Worm (Caenorhabditis elegans) whole organism, mixed stage, embryonic: ENCODE results near the gene srx-86.
A peak's percentile ranks its signal among the peaks of the same experiment; 100 is the strongest.

ENCODE experiments used
- M03D4.4 ChIP-seq: sonication (generic microtip); optimal IDR thresholded peaks from 2 replicates; lab custom pipeline; 2017; ENCODE audit warnings: mild to moderate bottlenecking, missing genetic modification characterization, missing compliant biosample characterization
- bed-3 ChIP-seq: fragments of 200-800 bp; sonication (Bioruptor generic); optimal IDR thresholded peaks from 3 replicates; lab custom pipeline; 2018; ENCODE audit warnings: mild to moderate bottlenecking, missing genetic modification characterization, moderate library complexity, missing compliant biosample characterization
- blmp-1 ChIP-seq: fragments of 150-350 bp; optimal IDR thresholded peaks from 2 replicates; lab custom pipeline; 2014; ENCODE audit warnings: missing biosample characterization, missing genetic modification characterization
- ceh-43 ChIP-seq: fragments of 200-800 bp; sonication (Bioruptor generic); optimal IDR thresholded peaks from 2 replicates; lab custom pipeline; 2018; ENCODE audit warnings: mild to moderate bottlenecking, missing genetic modification characterization, moderate library complexity, missing compliant biosample characterization
- ceh-83 ChIP-seq: fragments of 200-800 bp; sonication (Bioruptor generic); optimal IDR thresholded peaks from 2 replicates; lab custom pipeline; 2018; ENCODE audit warnings: mild to moderate bottlenecking, missing genetic modification characterization, missing compliant biosample characterization
- cnd-1 ChIP-seq: fragments of 200-800 bp; sonication (Bioruptor generic); optimal IDR thresholded peaks from 2 replicates; lab custom pipeline; 2018; ENCODE audit warnings: mild to moderate bottlenecking, missing genetic modification characterization, missing compliant biosample characterization
- drap-1 ChIP-seq: fragments of 200-800 bp; sonication (Bioruptor generic); optimal IDR thresholded peaks from 3 replicates; lab custom pipeline; 2018; ENCODE audit warnings: mild to moderate bottlenecking, missing genetic modification characterization, missing compliant biosample characterization
- elt-1 ChIP-seq: sonication (generic microtip); optimal IDR thresholded peaks from 2 replicates; lab custom pipeline; 2017; ENCODE audit warnings: missing genetic modification characterization, mild to moderate bottlenecking, missing compliant biosample characterization, antibody characterized with exemption, moderate library complexity, borderline replicate concordance; ENCODE audit not compliant: insufficient read depth
- elt-3 ChIP-seq: fragments of 150-350 bp; optimal IDR thresholded peaks from 2 replicates; lab custom pipeline; 2014; ENCODE audit warnings: missing biosample characterization, missing genetic modification characterization
- flh-1 ChIP-seq: fragments of 200-800 bp; sonication (Bioruptor generic); optimal IDR thresholded peaks from 2 replicates; lab custom pipeline; 2018; ENCODE audit warnings: mild to moderate bottlenecking, missing genetic modification characterization, moderate library complexity, missing compliant biosample characterization
- ham-2 ChIP-seq: fragments of 200-800 bp; sonication (Bioruptor generic); optimal IDR thresholded peaks from 2 replicates; lab custom pipeline; 2018; ENCODE audit warnings: mild to moderate bottlenecking, missing genetic modification characterization, missing compliant biosample characterization
- hlh-1 ChIP-seq: fragments of 150-350 bp; optimal IDR thresholded peaks from 2 replicates; lab custom pipeline; 2014; ENCODE audit warnings: missing biosample characterization, missing genetic modification reagents, missing genetic modification characterization
- lin-13 ChIP-seq: fragments of 150-350 bp; optimal IDR thresholded peaks from 2 replicates; lab custom pipeline; 2014; ENCODE audit warnings: missing biosample characterization, missing genetic modification characterization
- lin-32 ChIP-seq: fragments of 200-800 bp; sonication (Bioruptor generic); optimal IDR thresholded peaks from 2 replicates; lab custom pipeline; 2018; ENCODE audit warnings: mild to moderate bottlenecking, missing genetic modification characterization, missing compliant biosample characterization
- lsy-2 ChIP-seq: fragments of 150-350 bp; optimal IDR thresholded peaks from 2 replicates; lab custom pipeline; 2014; ENCODE audit warnings: missing biosample characterization, missing genetic modification characterization
- mab-5 ChIP-seq: fragments of 150-350 bp; optimal IDR thresholded peaks from 2 replicates; lab custom pipeline; 2014; ENCODE audit warnings: missing biosample characterization, missing genetic modification characterization
- mls-2 ChIP-seq: sonication (generic microtip); optimal IDR thresholded peaks from 2 replicates; lab custom pipeline; 2016; ENCODE audit warnings: mild to moderate bottlenecking, missing genetic modification characterization, moderate library complexity, missing compliant biosample characterization
- nhr-12 ChIP-seq: fragments of 150-350 bp; optimal IDR thresholded peaks from 2 replicates; lab custom pipeline; 2014; ENCODE audit warnings: missing biosample characterization, missing genetic modification characterization
- nhr-2 ChIP-seq: fragments of 150-350 bp; optimal IDR thresholded peaks from 2 replicates; lab custom pipeline; 2014; ENCODE audit warnings: missing biosample characterization, missing genetic modification characterization
- nhr-237 ChIP-seq: fragments of 150-350 bp; optimal IDR thresholded peaks from 2 replicates; lab custom pipeline; 2014; ENCODE audit warnings: missing biosample characterization, missing genetic modification characterization
- nhr-28 ChIP-seq: fragments of 150-350 bp; optimal IDR thresholded peaks from 2 replicates; lab custom pipeline; 2014; ENCODE audit warnings: missing biosample characterization, missing genetic modification characterization
- nhr-76 ChIP-seq: sonication (generic microtip); optimal IDR thresholded peaks from 2 replicates; lab custom pipeline; 2017; ENCODE audit warnings: missing biosample characterization, missing genetic modification characterization
- pha-4 ChIP-seq: fragments of 150-350 bp; optimal IDR thresholded peaks from 2 replicates; lab custom pipeline; 2018; ENCODE audit warnings: missing biosample characterization, missing genetic modification reagents, missing genetic modification characterization
- sem-2 ChIP-seq: fragments of 200-800 bp; sonication (Bioruptor generic); optimal IDR thresholded peaks from 2 replicates; lab custom pipeline; 2018; ENCODE audit warnings: mild to moderate bottlenecking, missing genetic modification characterization, missing compliant biosample characterization
- snpc-4 ChIP-seq: fragments of 150-350 bp; optimal IDR thresholded peaks from 2 replicates; lab custom pipeline; 2014; ENCODE audit warnings: missing biosample characterization, missing genetic modification characterization
- sptf-1 ChIP-seq: sonication (generic microtip); optimal IDR thresholded peaks from 2 replicates; lab custom pipeline; 2017; ENCODE audit warnings: mild to moderate bottlenecking, missing genetic modification characterization, moderate library complexity, missing compliant biosample characterization
- tbx-8 ChIP-seq: fragments of 200-800 bp; sonication (Bioruptor generic); optimal IDR thresholded peaks from 2 replicates; lab custom pipeline; 2018; ENCODE audit warnings: mild to moderate bottlenecking, missing genetic modification characterization, moderate library complexity, missing compliant biosample characterization
- unc-120 ChIP-seq: sonication (generic microtip); optimal IDR thresholded peaks from 2 replicates; lab custom pipeline; 2017; ENCODE audit warnings: missing genetic modification characterization, missing compliant biosample characterization; ENCODE audit not compliant: poor library complexity, severe bottlenecking
- unc-62 ChIP-seq: fragments of 150-350 bp; optimal IDR thresholded peaks from 2 replicates; lab custom pipeline; 2014; ENCODE audit warnings: missing biosample characterization, missing genetic modification reagents, missing genetic modification characterization
- zip-8 ChIP-seq: fragments of 150-350 bp; optimal IDR thresholded peaks from 2 replicates; lab custom pipeline; 2014; ENCODE audit warnings: missing biosample characterization, missing genetic modification characterization

srx-86 gene

ce11 chrV:11526927-11527491 is 35.7 kb upstream of the srx-86 start:
- TF ChIP-seq M03D4.4 (no peak), flh-1 (no peak), sem-2 (GFP tag; lab: Kevin White, UChicago) (no peak), ceh-43 (GFP tag; lab: Kevin White, UChicago) (no peak), drap-1 (GFP tag; lab: Kevin White, UChicago) (no peak), mab-5 (no peak), tbx-8 (no peak), ham-2 (GFP tag; lab: Kevin White, UChicago) (no peak), elt-1 (tag; lab: Kevin White, UChicago) (no peak), lsy-2 (tag; lab: Kevin White, UChicago) (no peak), unc-120 (tag; lab: Kevin White, UChicago) (no peak), nhr-76 (tag; lab: Kevin White, UChicago) (no peak), blmp-1 (tag; lab: Kevin White, UChicago) (no peak)

- TF ChIP-seq lin-32 (GFP tag; lab: Kevin White, UChicago) (no peak), sptf-1 (tag; lab: Kevin White, UChicago) (no peak), snpc-4 (tag; lab: Kevin White, UChicago) (no peak), mls-2 (tag; lab: Kevin White, UChicago) (no peak), pha-4 (tag; lab: Kevin White, UChicago) (no peak), flh-1 (no peak), zip-8 (tag; lab: Kevin White, UChicago) (no peak), unc-62 (GFP tag; lab: Kevin White, UChicago) (no peak), nhr-28 (tag; lab: Kevin White, UChicago) (no peak), nhr-12 (tag; lab: Kevin White, UChicago) (no peak), hlh-1 (tag; lab: Kevin White, UChicago) (no peak), unc-120 (tag; lab: Kevin White, UChicago) (no peak)
Observed at ce11 chrV:11527531-11527930, 35.2 kb upstream of the srx-86 start, which contains the start of gene ccch-1. Gene ccch-1, plus strand, starts transcription at chrV:11527831.

- no peak for TF ChIP-seq mls-2 (tag; lab: Kevin White, UChicago)
- peak; percentile 11 for TF ChIP-seq hlh-1 (tag; lab: Kevin White, UChicago)
- no peak for TF ChIP-seq lin-13 (tag; lab: Kevin White, UChicago)
- TF ChIP-seq cnd-1 (tag; lab: Kevin White, UChicago) = no peak
- TF ChIP-seq flh-1 = no peak
- TF ChIP-seq unc-120 (tag; lab: Kevin White, UChicago) = peak; percentile 19
- no peak for TF ChIP-seq snpc-4 (tag; lab: Kevin White, UChicago)
- TF ChIP-seq unc-62 (GFP tag; lab: Kevin White, UChicago) = no peak
- TF ChIP-seq tbx-8 = no peak
- no peak for TF ChIP-seq elt-3 (tag; lab: Kevin White, UChicago)
- no peak for TF ChIP-seq pha-4 (tag; lab: Kevin White, UChicago)
Observed at ce11 chrV:11528633-11529327, 34.0 kb upstream of the srx-86 start.

ce11 chrV:11529541-11529940 is 33.2 kb upstream of the srx-86 start:
- TF ChIP-seq mls-2 (tag; lab: Kevin White, UChicago) = no peak
- TF ChIP-seq lsy-2 (tag; lab: Kevin White, UChicago) = no peak
- no peak for TF ChIP-seq blmp-1 (tag; lab: Kevin White, UChicago)
- no peak for TF ChIP-seq hlh-1 (tag; lab: Kevin White, UChicago)
- TF ChIP-seq flh-1 = no peak
- TF ChIP-seq nhr-237 (tag; lab: Kevin White, UChicago) = peak; percentile 27

- no peak for TF ChIP-seq sem-2 (GFP tag; lab: Kevin White, UChicago)
- no peak for TF ChIP-seq bed-3
- TF ChIP-seq mls-2 (tag; lab: Kevin White, UChicago) = no peak
- TF ChIP-seq pha-4 (tag; lab: Kevin White, UChicago) = no peak
- TF ChIP-seq ceh-83 (GFP tag; lab: Kevin White, UChicago) = no peak
- TF ChIP-seq tbx-8 = no peak
- no peak for TF ChIP-seq unc-62 (GFP tag; lab: Kevin White, UChicago)
- no peak for TF ChIP-seq lin-32 (GFP tag; lab: Kevin White, UChicago)
- TF ChIP-seq blmp-1 (tag; lab: Kevin White, UChicago) = no peak
- TF ChIP-seq flh-1 = no peak
- TF ChIP-seq lin-13 (tag; lab: Kevin White, UChicago) = no peak
- TF ChIP-seq sptf-1 (tag; lab: Kevin White, UChicago) = no peak
- TF ChIP-seq elt-3 (tag; lab: Kevin White, UChicago) = no peak
- no peak for TF ChIP-seq nhr-76 (tag; lab: Kevin White, UChicago)
- no peak for TF ChIP-seq nhr-2 (tag; lab: Kevin White, UChicago)
- no peak for TF ChIP-seq hlh-1 (tag; lab: Kevin White, UChicago)
Observed at ce11 chrV:11531100-11531499, 31.6 kb upstream of the srx-86 start.
